Fruit fly (Drosophila melanogaster): Measurements from ENCODE around the gene dop.

The dop gene

dm6 chr3L:15595175-15595724, 29.4 kb downstream of the dop start:
- TF ChIP-seq CG12768 (GFP tag; optimal IDR thresholded peaks at IDR 0.05) (peak; percentile 35), CG5204 (GFP tag; optimal IDR thresholded peaks at IDR 0.05) (no peak), bab1 (GFP tag; optimal IDR thresholded peaks at IDR 0.05) (no peak), cnc (optimal IDR thresholded peaks at IDR 0.05) (no peak), CG7045 (GFP tag; optimal IDR thresholded peaks at IDR 0.05) (no peak), CG7101 (tag; optimal IDR thresholded peaks at IDR 0.05) (no peak)

- TF ChIP-seq bab1 (GFP tag; optimal IDR thresholded peaks at IDR 0.05) (no peak), tj (GFP tag; optimal IDR thresholded peaks at IDR 0.05) (peak; percentile 70)
Observed at dm6 chr3L:15595980-15596379, 30.2 kb downstream of the dop start.

- TF ChIP-seq CG12768 (GFP tag; optimal IDR thresholded peaks at IDR 0.05) (no peak), cic (GFP tag; optimal IDR thresholded peaks at IDR 0.05) (no peak), CG7045 (GFP tag; optimal IDR thresholded peaks at IDR 0.05) (no peak), ovo (GFP tag; optimal IDR thresholded peaks at IDR 0.05) (no peak), CG14711 (tag; optimal IDR thresholded peaks at IDR 0.05) (no peak), CG7101 (tag; optimal IDR thresholded peaks at IDR 0.05) (no peak), kay (GFP tag; ENCODE audit: borderline replicate concordance) (peak; percentile 78), toe (GFP tag; optimal IDR thresholded peaks at IDR 0.05) (no peak)
Observed at dm6 chr3L:15597037-15597785, 31.4 kb downstream of the dop start.

dm6 chr3L:15597945-15598344, 32.1 kb downstream of the dop start:
- no peak for TF ChIP-seq CG1620 (GFP tag; optimal IDR thresholded peaks at IDR 0.05)
- TF ChIP-seq tj (GFP tag; optimal IDR thresholded peaks at IDR 0.05), result no peak
- no peak for TF ChIP-seq CG11617 (GFP tag; optimal IDR thresholded peaks at IDR 0.05)
- TF ChIP-seq CG7045 (GFP tag; optimal IDR thresholded peaks at IDR 0.05), result no peak
- TF ChIP-seq CG33017 (tag; optimal IDR thresholded peaks at IDR 0.05), result no peak
- no peak for TF ChIP-seq Crg-1 (GFP tag; optimal IDR thresholded peaks at IDR 0.05)
- TF ChIP-seq CG14711 (tag; optimal IDR thresholded peaks at IDR 0.05), result no peak
- no peak for TF ChIP-seq CG12768 (GFP tag; optimal IDR thresholded peaks at IDR 0.05)
- no peak for TF ChIP-seq CG7101 (tag; optimal IDR thresholded peaks at IDR 0.05)
- no peak for TF ChIP-seq kay (GFP tag; ENCODE audit: borderline replicate concordance)
- no peak for TF ChIP-seq toe (GFP tag; optimal IDR thresholded peaks at IDR 0.05)
- no peak for TF ChIP-seq cnc (optimal IDR thresholded peaks at IDR 0.05)
- TF ChIP-seq ovo (GFP tag; optimal IDR thresholded peaks at IDR 0.05), result no peak
- TF ChIP-seq pad (GFP tag; optimal IDR thresholded peaks at IDR 0.05), result no peak
- no peak for TF ChIP-seq Mnt (GFP tag; optimal IDR thresholded peaks at IDR 0.05)

- TF ChIP-seq tj (GFP tag; optimal IDR thresholded peaks at IDR 0.05), result no peak
- no peak for TF ChIP-seq CG33017 (tag; optimal IDR thresholded peaks at IDR 0.05)
- TF ChIP-seq kay (GFP tag; ENCODE audit: borderline replicate concordance), result no peak
- TF ChIP-seq Hr96 (GFP tag; optimal IDR thresholded peaks at IDR 0.05), result no peak
- TF ChIP-seq CG5204 (GFP tag; optimal IDR thresholded peaks at IDR 0.05), result no peak
- TF ChIP-seq Clk (GFP tag; optimal IDR thresholded peaks at IDR 0.05), result no peak
- TF ChIP-seq CG1620 (GFP tag; optimal IDR thresholded peaks at IDR 0.05), result no peak
- no peak for TF ChIP-seq CG11617 (GFP tag; optimal IDR thresholded peaks at IDR 0.05)
- no peak for TF ChIP-seq pad (GFP tag; optimal IDR thresholded peaks at IDR 0.05)
- TF ChIP-seq cnc (optimal IDR thresholded peaks at IDR 0.05), result no peak
- TF ChIP-seq Mnt (GFP tag; optimal IDR thresholded peaks at IDR 0.05), result no peak
- TF ChIP-seq cic (GFP tag; optimal IDR thresholded peaks at IDR 0.05), result no peak
- no peak for TF ChIP-seq toe (GFP tag; optimal IDR thresholded peaks at IDR 0.05)
- TF ChIP-seq bab1 (GFP tag; optimal IDR thresholded peaks at IDR 0.05), result no peak
- no peak for TF ChIP-seq CG12768 (GFP tag; optimal IDR thresholded peaks at IDR 0.05)
- no peak for TF ChIP-seq CG7101 (tag; optimal IDR thresholded peaks at IDR 0.05)
- TF ChIP-seq CG7045 (GFP tag; optimal IDR thresholded peaks at IDR 0.05), result no peak
- no peak for TF ChIP-seq Crg-1 (GFP tag; optimal IDR thresholded peaks at IDR 0.05)
Observed at dm6 chr3L:15599190-15599589, 33.4 kb downstream of the dop start.

- no peak for TF ChIP-seq Clk (GFP tag; optimal IDR thresholded peaks at IDR 0.05)
- no peak for TF ChIP-seq tj (GFP tag; optimal IDR thresholded peaks at IDR 0.05)
- TF ChIP-seq kay (GFP tag; ENCODE audit: borderline replicate concordance), result peak; percentile 31
- TF ChIP-seq pad (GFP tag; optimal IDR thresholded peaks at IDR 0.05), result no peak
- no peak for TF ChIP-seq Crg-1 (GFP tag; optimal IDR thresholded peaks at IDR 0.05)
Observed at dm6 chr3L:15600051-15600450, 34.2 kb downstream of the dop start.

- TF ChIP-seq CG11617 (GFP tag; optimal IDR thresholded peaks at IDR 0.05) (no peak), cnc (optimal IDR thresholded peaks at IDR 0.05) (no peak), Hr96 (GFP tag; optimal IDR thresholded peaks at IDR 0.05) (no peak), bab1 (GFP tag; optimal IDR thresholded peaks at IDR 0.05) (no peak), CG7101 (tag; optimal IDR thresholded peaks at IDR 0.05) (no peak), CG5204 (GFP tag; optimal IDR thresholded peaks at IDR 0.05) (no peak), pad (GFP tag; optimal IDR thresholded peaks at IDR 0.05) (no peak), tj (GFP tag; optimal IDR thresholded peaks at IDR 0.05) (no peak), Crg-1 (GFP tag; optimal IDR thresholded peaks at IDR 0.05) (no peak), Mnt (GFP tag; optimal IDR thresholded peaks at IDR 0.05) (no peak)
Observed at dm6 chr3L:15604979-15605378, 39.2 kb downstream of the dop start.
